Fruit fly (Drosophila melanogaster): Measurements from ENCODE around the gene CG42537.

Gene CG42537

DNA sequence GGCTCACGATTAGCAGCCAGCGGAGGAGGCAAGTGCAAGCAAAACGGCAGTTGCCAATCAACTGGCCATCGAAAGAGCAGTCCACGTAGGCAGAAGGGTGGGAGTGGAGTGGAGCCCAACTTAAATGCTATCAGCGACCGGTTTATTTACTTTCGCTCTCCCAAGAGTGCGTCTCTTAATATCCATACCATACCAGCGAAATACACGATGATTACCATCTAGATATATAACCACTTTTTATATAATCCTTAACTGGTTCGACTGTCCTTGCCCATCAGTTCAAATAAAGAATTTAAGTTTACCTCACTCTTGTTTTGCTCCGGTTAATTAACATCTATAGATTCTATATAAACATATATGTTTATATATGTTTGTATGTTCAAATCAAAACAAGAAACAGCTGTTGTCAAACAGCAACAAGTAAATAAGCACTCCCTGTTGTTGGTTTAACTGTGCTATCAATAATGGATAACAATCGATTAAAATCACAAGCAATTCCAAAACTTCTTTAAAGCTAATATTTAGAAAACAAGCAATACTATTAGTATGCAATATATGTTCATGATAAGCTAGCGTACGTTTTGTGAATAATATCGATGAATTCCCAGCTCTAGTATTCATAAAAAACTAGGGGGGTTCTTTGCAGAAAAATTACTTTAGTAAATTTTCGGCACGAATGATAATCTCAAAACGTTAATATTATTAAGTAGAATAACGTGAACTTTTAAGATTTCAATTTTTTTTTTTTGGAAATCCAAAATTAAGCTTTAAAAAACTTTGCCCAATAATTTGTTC, 3.9 kb upstream of the CG42537 start (continued):
- TF ChIP-seq klu (GFP tag; IDR thresholded peaks at IDR 0.05) = no peak
- peak; percentile 33 for TF ChIP-seq CG3995 (GFP tag; optimal IDR thresholded peaks at IDR 0.05)
- no peak for TF ChIP-seq CG6272 (GFP tag; IDR thresholded peaks at IDR 0.05)
- TF ChIP-seq ham (GFP tag; IDR thresholded peaks at IDR 0.05) = no peak
- 0 out of 3 replicates have a peak, but pooled peaks have one; percentile 4 for TF ChIP-seq CG11456 (GFP tag; IDR thresholded peaks at IDR 0.05)
- TF ChIP-seq E2f1 (GFP tag; IDR thresholded peaks at IDR 0.05) = peak; percentile 33; the same call in 1 of the 2 replicates
- TF ChIP-seq vfl (GFP tag; optimal IDR thresholded peaks at IDR 0.05) = no peak
- peak; percentile 51 for TF ChIP-seq CG10267 (tag; optimal IDR thresholded peaks at IDR 0.05)
- TF ChIP-seq HLH4C (GFP tag; IDR thresholded peaks at IDR 0.05; ENCODE audit: partially characterized antibody) = no peak
- no peak for TF ChIP-seq Oaz (GFP tag; IDR thresholded peaks at IDR 0.05)
- TF ChIP-seq sisA (GFP tag; IDR thresholded peaks at IDR 0.05) = no peak
- no peak for TF ChIP-seq tap (tag; optimal IDR thresholded peaks at IDR 0.05)
- TF ChIP-seq cas (GFP tag; IDR thresholded peaks at IDR 0.05) = no peak
- TF ChIP-seq tgo (GFP tag; IDR thresholded peaks at IDR 0.05) = peak; percentile 34; the same call in 1 of the 3 replicates
- no peak for TF ChIP-seq gfzf (GFP tag; optimal IDR thresholded peaks at IDR 0.05)
- peak; percentile 5 for TF ChIP-seq chn (GFP tag; optimal IDR thresholded peaks at IDR 0.05)
- peak; percentile 32 for TF ChIP-seq exex (tag; optimal IDR thresholded peaks at IDR 0.05)
- peak; percentile 3 for TF ChIP-seq CG8281 (tag; optimal IDR thresholded peaks at IDR 0.05)
- TF ChIP-seq croc (GFP tag; conservative IDR thresholded peaks at IDR 0.05) = no peak
- peak; percentile 65 for TF ChIP-seq CG7556 (GFP tag; optimal IDR thresholded peaks at IDR 0.05)
- TF ChIP-seq CG43689 (GFP tag; IDR thresholded peaks at IDR 0.05) = no peak
- no peak for TF ChIP-seq Nf-YB (GFP tag; optimal IDR thresholded peaks at IDR 0.05)
- no peak for TF ChIP-seq shn (GFP tag; optimal IDR thresholded peaks at IDR 0.05)
- TF ChIP-seq CG7372 (GFP tag; IDR thresholded peaks at IDR 0.05) = no peak
- TF ChIP-seq stc (GFP tag; IDR thresholded peaks at IDR 0.05) = peak; percentile 9; the same call in 1 of the 2 replicates
- TF ChIP-seq CG9215 (GFP tag; IDR thresholded peaks at IDR 0.05) = no peak
- TF ChIP-seq nau (GFP tag; optimal IDR thresholded peaks at IDR 0.05) = no peak
- TF ChIP-seq crp (GFP tag; optimal IDR thresholded peaks at IDR 0.05) = peak in 1 of 2 experiments; percentile 77
- TF ChIP-seq gcm (GFP tag; optimal IDR thresholded peaks at IDR 0.05) = peak; percentile 22
- TF ChIP-seq Dad (GFP tag; optimal IDR thresholded peaks at IDR 0.05) = no peak
- no peak for TF ChIP-seq crol (GFP tag; IDR thresholded peaks at IDR 0.05)
- TF ChIP-seq Bgb (GFP tag; IDR thresholded peaks at IDR 0.05; ENCODE audit: partially characterized antibody) = no peak
- TF ChIP-seq CG14014 (GFP tag; IDR thresholded peaks at IDR 0.05) = peak; percentile 65; the same call in 1 of the 2 replicates
- TF ChIP-seq BEAF-32 (GFP tag; optimal IDR thresholded peaks at IDR 0.05) = peak; percentile 46
- peak; percentile 22 for TF ChIP-seq CG5245 (GFP tag; optimal IDR thresholded peaks at IDR 0.05)
- TF ChIP-seq CG10209 (GFP tag; optimal IDR thresholded peaks at IDR 0.05) = peak; percentile 78
- TF ChIP-seq YL-1 (GFP tag; optimal IDR thresholded peaks at IDR 0.05) = no peak
- TF ChIP-seq CG3838 (GFP tag; optimal IDR thresholded peaks at IDR 0.05) = peak; percentile 56
- TF ChIP-seq CG31388 (GFP tag; optimal IDR thresholded peaks at IDR 0.05) = no peak
- TF ChIP-seq Hr39 (optimal IDR thresholded peaks at IDR 0.05) = no peak
- peak; percentile 73 for TF ChIP-seq CG12769 (tag; optimal IDR thresholded peaks at IDR 0.05)
- no peak for TF ChIP-seq Nf-YA (GFP tag; IDR thresholded peaks at IDR 0.05)
- TF ChIP-seq zf30C (GFP tag; optimal IDR thresholded peaks at IDR 0.05) = no peak
- peak; percentile 17; the same call in 1 of the 2 replicates for TF ChIP-seq CG1024 (GFP tag; IDR thresholded peaks at IDR 0.05)
- no peak for TF ChIP-seq hth (optimal IDR thresholded peaks at IDR 0.05)
- peak; percentile 52; the same call in 1 of the 2 replicates for TF ChIP-seq seq (GFP tag; IDR thresholded peaks at IDR 0.05)
- TF ChIP-seq dan (GFP tag; IDR thresholded peaks at IDR 0.05) = no peak
- no peak for TF ChIP-seq lmd (GFP tag; IDR thresholded peaks at IDR 0.05)
- TF ChIP-seq Hr51 (GFP tag; optimal IDR thresholded peaks at IDR 0.05) = peak in 1 of 2 experiments; percentile 25
- TF ChIP-seq wdn (GFP tag; IDR thresholded peaks at IDR 0.05) = peak; percentile 45; the same call in 1 of the 2 replicates

All from whole organism, embryonic.